Worm (Caenorhabditis elegans) whole organism, midembryonic: ENCODE results near the gene str-79.

Source experiments
- med-1 ChIP-seq: sonication (generic microtip); optimal IDR thresholded peaks from 2 replicates; lab custom pipeline; 2017; ENCODE audit warnings: missing genetic modification characterization, mild to moderate bottlenecking, missing compliant biosample characterization, antibody characterized with exemption, missing genetic modification reagents; ENCODE audit not compliant: insufficient read depth
- ref-1 ChIP-seq: fragments of 200-800 bp; sonication (Bioruptor generic); conservative IDR thresholded peaks from 2 replicates; pipeline ENCODE4 v1.3.6; 2022; ENCODE audit warnings: missing genetic modification reagents, missing genetic modification characterization, missing compliant biosample characterization

ce11 chrX:1935438-1935837 is 34.2 kb upstream of the str-79 start:
- TF ChIP-seq ref-1 (GFP tag; lab: Robert Waterston, UW) (no peak), med-1 (GFP tag; lab: Kevin White, UChicago) (no peak)
